Worm (Caenorhabditis elegans): Measurements from ENCODE around the gene F18A11.3.

Gene F18A11.3

DNA sequence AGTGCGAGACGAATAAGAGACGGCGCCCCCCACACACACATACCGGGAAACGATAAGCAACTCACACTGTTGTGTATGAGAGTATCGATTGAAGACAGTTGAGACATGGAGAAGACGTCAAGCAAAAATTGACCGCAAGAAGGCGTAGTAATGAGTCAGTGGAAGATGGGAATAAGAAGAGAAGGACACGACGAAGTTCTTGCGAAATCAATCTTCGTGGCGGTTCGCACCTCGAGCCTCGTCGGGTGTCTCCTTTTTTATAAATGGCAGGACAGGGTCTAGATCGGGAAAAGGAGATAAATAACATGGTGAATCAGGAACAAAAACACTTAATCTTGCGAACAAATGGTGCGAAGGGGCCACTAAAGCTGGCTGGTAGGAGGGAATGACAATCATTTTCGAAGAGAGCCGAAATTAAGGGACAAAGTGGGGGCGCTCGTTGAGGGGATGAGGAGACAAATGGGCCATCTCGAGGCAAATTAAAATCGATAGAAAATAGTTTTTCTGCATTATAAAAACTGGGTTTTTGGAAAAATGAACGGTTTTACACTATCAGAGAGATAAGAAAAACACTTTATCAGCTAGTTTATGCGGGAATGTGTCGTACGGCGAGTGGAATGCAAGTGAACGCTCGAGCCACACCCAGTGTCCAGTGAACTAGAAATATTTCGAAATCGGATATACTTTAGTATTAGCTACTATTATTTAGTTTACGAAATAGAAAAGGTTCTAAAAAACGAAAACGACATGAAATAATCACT lies 7.2 kb downstream of the F18A11.3 start:
- no peak for TF ChIP-seq scrt-1 (GFP tag; IDR thresholded peaks at IDR 0.05)
- no peak for TF ChIP-seq ama-1 (optimal IDR thresholded peaks at IDR 0.05)
- TF ChIP-seq F13C5.2 (tag; optimal IDR thresholded peaks at IDR 0.05), result no peak
- no peak for TF ChIP-seq flt-1 (GFP tag; IDR thresholded peaks at IDR 0.05)
- TF ChIP-seq ceh-36 (tag; optimal IDR thresholded peaks at IDR 0.05), result no peak
- TF ChIP-seq aly-1 (tag; optimal IDR thresholded peaks at IDR 0.05), result no peak
- no peak for TF ChIP-seq tra-4 (tag; optimal IDR thresholded peaks at IDR 0.05)
- no peak for TF ChIP-seq ets-7 (tag; optimal IDR thresholded peaks at IDR 0.05)
- TF ChIP-seq ceh-13 (GFP tag; optimal IDR thresholded peaks at IDR 0.05), result no peak

DNA sequence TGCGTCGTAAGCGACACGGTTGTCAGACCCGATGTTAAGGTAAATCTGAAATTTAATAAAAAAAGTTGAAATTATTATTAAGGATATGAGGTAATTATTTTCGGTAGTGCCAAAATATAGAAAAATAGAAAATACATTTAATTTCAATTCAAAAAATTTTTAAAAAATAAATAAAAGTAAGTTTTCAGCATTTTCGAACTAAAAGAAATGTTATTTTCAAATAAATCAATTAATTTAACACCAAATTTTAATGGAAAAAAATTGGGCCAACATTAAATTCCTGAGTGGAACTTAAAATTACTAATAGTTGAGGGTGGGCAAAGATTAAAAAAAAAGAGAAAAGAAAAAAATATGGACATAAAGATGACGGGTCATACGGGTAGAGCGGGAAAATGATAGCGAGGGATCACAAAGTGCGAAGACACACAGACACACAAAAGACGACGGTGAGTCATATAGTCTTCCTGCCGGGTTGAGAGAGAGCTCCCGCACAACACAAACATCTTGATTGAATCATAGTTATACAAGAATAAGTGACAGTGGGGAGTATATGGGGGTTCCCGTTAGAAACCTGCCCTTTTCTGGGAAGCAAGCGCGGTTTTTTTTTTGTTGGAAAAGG lies 10.7 kb downstream of the F18A11.3 start, which contains the start of gene max-2:
TSS of gene max-2 (minus strand) at position 51 of the 619 bp plus-strand sequence.
- TF ChIP-seq hmg-4 (GFP tag; optimal IDR thresholded peaks at IDR 0.05), result peak; percentile 5
- no peak for TF ChIP-seq tra-4 (tag; optimal IDR thresholded peaks at IDR 0.05)
- TF ChIP-seq ets-7 (tag; optimal IDR thresholded peaks at IDR 0.05), result no peak
- TF ChIP-seq aly-1 (tag; optimal IDR thresholded peaks at IDR 0.05), result no peak

DNA sequence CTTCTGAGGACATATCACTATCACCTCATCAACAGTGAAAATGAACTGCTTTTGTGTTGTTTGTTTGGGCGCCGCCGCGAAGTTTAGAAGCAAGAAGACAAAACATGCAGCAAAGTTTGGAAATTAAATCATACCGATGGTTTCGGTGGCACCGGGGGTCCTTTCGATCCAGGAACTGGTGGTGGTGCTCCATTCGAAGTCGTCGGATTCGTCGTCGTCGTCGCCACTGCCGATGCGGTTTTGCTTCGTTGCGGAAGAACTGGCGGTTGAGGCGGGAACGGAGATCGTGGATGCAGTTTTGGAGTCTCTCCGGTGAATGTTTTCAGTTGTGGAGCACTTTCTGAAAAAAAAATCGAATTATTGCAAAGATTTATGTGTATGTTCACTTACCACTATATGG lies 13.1 kb downstream of the F18A11.3 start:
- TF ChIP-seq sea-1 (GFP tag; conservative IDR thresholded peaks at IDR 0.05) (no peak), F13C5.2 (tag; optimal IDR thresholded peaks at IDR 0.05) (no peak), ama-1 (optimal IDR thresholded peaks at IDR 0.05) (no peak), ets-7 (tag; optimal IDR thresholded peaks at IDR 0.05) (no peak), tbx-37 (GFP tag; conservative IDR thresholded peaks at IDR 0.05) (no peak), scrt-1 (GFP tag; IDR thresholded peaks at IDR 0.05) (no peak), hmbx-1 (tag; optimal IDR thresholded peaks at IDR 0.05) (no peak), hnd-1 (tag; optimal IDR thresholded peaks at IDR 0.05) (no peak), hmg-4 (GFP tag; optimal IDR thresholded peaks at IDR 0.05) (no peak), ceh-36 (tag; optimal IDR thresholded peaks at IDR 0.05) (no peak), flt-1 (GFP tag; IDR thresholded peaks at IDR 0.05) (no peak), tbx-11 (GFP tag; IDR thresholded peaks at IDR 0.05) (no peak), B0310.2 (tag; optimal IDR thresholded peaks at IDR 0.05) (no peak)

DNA sequence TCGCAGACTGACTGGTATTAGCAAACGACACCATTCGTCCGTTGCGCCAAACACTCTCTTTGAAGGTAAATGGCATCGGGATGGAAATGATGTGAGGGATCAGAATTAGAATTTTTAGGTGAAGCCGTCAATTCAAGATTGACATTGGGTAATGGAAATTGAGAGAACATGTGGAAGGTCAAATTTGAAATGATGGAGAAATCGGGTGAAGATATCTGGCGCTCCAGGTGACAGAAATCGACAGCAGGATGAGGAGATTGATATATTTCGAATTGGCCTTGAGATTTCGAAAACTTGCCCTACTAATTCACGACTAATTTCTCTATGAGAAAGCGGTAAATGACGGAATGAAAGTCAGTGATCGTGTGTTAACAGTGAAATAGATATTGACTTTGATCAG lies 14.1 kb downstream of the F18A11.3 start:
- peak; percentile 21 for TF ChIP-seq ama-1 (optimal IDR thresholded peaks at IDR 0.05)
- TF ChIP-seq hmbx-1 (tag; optimal IDR thresholded peaks at IDR 0.05), result no peak

DNA sequence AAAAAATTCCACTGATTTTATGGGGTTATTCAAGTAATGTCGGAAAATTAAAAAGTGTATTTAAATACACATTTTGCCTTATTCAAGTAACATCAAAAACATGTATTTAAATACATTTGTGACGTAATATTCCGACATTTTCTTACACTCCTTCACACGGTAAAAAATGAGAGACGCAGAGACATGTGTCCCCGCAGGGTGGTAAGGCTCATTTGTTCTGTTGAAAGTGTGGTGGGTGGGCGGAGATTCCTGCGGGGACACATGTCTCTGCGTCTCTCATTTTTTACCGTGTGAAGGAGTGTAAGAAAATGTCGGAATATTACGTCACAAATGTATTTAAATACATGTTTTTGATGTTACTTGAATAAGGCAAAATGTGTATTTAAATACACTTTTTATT lies 20.3 kb downstream of the F18A11.3 start:
- 0 out of 2 replicates have a peak, but pooled peaks have one; percentile 39 for TF ChIP-seq scrt-1 (GFP tag; IDR thresholded peaks at IDR 0.05)
- 0 out of 2 replicates have a peak, but pooled peaks have one; percentile 42 for TF ChIP-seq tbx-11 (GFP tag; IDR thresholded peaks at IDR 0.05)
- peak; percentile 81 for TF ChIP-seq flt-1 (GFP tag; IDR thresholded peaks at IDR 0.05)
- TF ChIP-seq sea-1 (GFP tag; conservative IDR thresholded peaks at IDR 0.05), result peak; percentile 70; the same call in 1 of the 2 replicates
- TF ChIP-seq tbx-37 (GFP tag; conservative IDR thresholded peaks at IDR 0.05), result 0 out of 2 replicates have a peak, but pooled peaks have one; percentile 11
- peak; percentile 71 for TF ChIP-seq pes-1 (GFP tag; IDR thresholded peaks at IDR 0.05)

DNA sequence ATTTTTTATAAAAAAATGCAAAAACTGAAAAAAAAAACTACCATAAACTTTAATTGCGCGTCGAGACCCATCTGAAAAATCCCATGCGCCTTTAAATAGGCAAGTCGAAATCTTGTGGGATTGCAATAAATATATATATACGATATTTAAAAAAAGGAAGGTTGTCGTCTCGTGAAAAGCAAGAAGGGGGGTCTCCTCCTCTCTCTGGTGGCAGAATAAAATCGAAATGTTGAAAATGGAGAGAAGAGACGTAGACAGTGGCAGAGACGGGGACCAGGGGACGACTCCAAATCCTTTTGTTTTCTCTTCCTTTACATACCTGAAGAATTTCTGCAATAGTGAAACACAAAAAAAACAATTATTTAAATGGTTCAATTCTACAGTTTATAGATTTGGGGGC lies 22.7 kb downstream of the F18A11.3 start, which contains the start of gene F18A11.5:
TSS of gene F18A11.5 (minus strand) at position 321 of the 400 bp plus-strand sequence.
- TF ChIP-seq tra-4 (tag; optimal IDR thresholded peaks at IDR 0.05), result no peak
- TF ChIP-seq B0310.2 (tag; optimal IDR thresholded peaks at IDR 0.05), result no peak
- TF ChIP-seq flt-1 (GFP tag; IDR thresholded peaks at IDR 0.05), result no peak
- TF ChIP-seq scrt-1 (GFP tag; IDR thresholded peaks at IDR 0.05), result no peak
- TF ChIP-seq aly-1 (tag; optimal IDR thresholded peaks at IDR 0.05), result no peak
- no peak for TF ChIP-seq hmg-4 (GFP tag; optimal IDR thresholded peaks at IDR 0.05)
- TF ChIP-seq tbx-37 (GFP tag; conservative IDR thresholded peaks at IDR 0.05), result no peak
- no peak for TF ChIP-seq hnd-1 (tag; optimal IDR thresholded peaks at IDR 0.05)
- TF ChIP-seq sea-1 (GFP tag; conservative IDR thresholded peaks at IDR 0.05), result no peak

DNA sequence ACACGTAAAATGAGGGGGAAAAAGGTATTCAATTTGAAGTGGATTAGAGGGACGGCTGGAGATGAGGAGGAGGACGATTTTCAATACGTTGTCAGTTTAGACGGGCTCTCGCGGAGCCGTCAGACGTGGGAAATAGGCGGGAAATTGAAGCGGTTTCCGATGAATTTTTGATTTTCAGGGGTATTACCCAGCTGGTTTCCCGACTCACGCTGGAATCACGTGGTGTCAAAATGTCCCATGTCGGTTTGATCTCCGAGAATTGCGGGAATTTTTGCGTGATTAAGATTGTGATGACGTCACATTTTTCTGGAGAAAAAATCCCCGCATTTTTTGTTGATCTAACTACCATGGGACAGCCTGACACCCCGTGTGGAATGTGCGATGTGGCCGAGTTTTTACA lies 24.0 kb downstream of the F18A11.3 start:
- TF ChIP-seq F13C5.2 (tag; optimal IDR thresholded peaks at IDR 0.05), result no peak
- no peak for TF ChIP-seq ceh-13 (GFP tag; optimal IDR thresholded peaks at IDR 0.05)
- TF ChIP-seq hmg-4 (GFP tag; optimal IDR thresholded peaks at IDR 0.05), result peak; percentile 7
- no peak for TF ChIP-seq ama-1 (optimal IDR thresholded peaks at IDR 0.05)
- no peak for TF ChIP-seq flt-1 (GFP tag; IDR thresholded peaks at IDR 0.05)

DNA sequence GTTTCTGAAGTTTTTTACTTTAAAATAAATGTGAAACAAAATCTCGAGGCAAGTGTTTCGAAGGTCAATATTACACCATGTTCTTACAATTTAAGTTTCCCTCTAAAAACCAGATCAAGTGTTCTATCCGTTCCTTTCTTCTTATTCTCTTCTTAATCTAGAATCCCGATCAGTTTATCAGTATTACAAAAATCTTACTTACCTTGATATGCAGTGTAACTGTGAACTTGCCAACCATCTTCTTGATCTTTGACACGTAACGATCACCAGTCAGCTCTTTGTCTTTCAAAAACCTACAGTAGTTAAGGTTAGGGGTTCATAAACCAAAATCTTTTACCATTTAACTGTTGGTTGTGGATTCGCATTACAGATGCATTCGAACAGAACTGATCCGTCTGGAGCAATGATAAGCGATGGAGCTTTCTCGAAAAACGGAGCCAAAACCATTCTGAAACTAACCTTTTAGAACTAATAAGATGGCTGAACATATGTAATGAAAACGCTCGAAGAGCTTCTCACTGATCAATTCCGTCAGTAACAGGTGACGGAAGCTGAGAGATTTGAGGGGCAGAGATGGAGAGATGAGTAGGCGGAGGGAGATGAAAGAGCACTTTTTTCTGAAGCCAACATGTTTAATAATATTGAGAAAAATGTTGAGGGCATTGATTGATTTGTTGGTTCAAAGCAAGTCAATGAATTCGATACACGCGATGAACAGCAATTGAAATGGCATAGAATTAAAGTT lies 28.8 kb downstream of the F18A11.3 start, which contains the start of gene oig-2:
TSS of gene oig-2 (minus strand) at position 448 of the 745 bp plus-strand sequence.
- TF ChIP-seq tra-4 (tag; optimal IDR thresholded peaks at IDR 0.05), result no peak
- TF ChIP-seq hnd-1 (tag; optimal IDR thresholded peaks at IDR 0.05), result no peak
- TF ChIP-seq hmg-4 (GFP tag; optimal IDR thresholded peaks at IDR 0.05), result no peak
- TF ChIP-seq flt-1 (GFP tag; IDR thresholded peaks at IDR 0.05), result no peak
- no peak for TF ChIP-seq F13C5.2 (tag; optimal IDR thresholded peaks at IDR 0.05)
- TF ChIP-seq tbx-37 (GFP tag; conservative IDR thresholded peaks at IDR 0.05), result no peak
- TF ChIP-seq ceh-36 (tag; optimal IDR thresholded peaks at IDR 0.05), result no peak
- TF ChIP-seq scrt-1 (GFP tag; IDR thresholded peaks at IDR 0.05), result no peak
- no peak for TF ChIP-seq ceh-13 (GFP tag; optimal IDR thresholded peaks at IDR 0.05)
- TF ChIP-seq hmbx-1 (tag; optimal IDR thresholded peaks at IDR 0.05), result no peak
- no peak for TF ChIP-seq aly-1 (tag; optimal IDR thresholded peaks at IDR 0.05)
- TF ChIP-seq ama-1 (optimal IDR thresholded peaks at IDR 0.05), result no peak
- TF ChIP-seq B0310.2 (tag; optimal IDR thresholded peaks at IDR 0.05), result no peak

All from whole organism, early embryonic.